Worm (Caenorhabditis elegans) whole organism, mixed stage, embryonic: ENCODE measurements around the gene zip-10.

ENCODE experiments used
- ceh-39 ChIP-seq: fragments of 150-350 bp; optimal IDR thresholded peaks from 2 replicates; lab custom pipeline; 2014; ENCODE audit warnings: missing biosample characterization, missing genetic modification characterization
- ceh-83 ChIP-seq: fragments of 200-800 bp; sonication (Bioruptor generic); optimal IDR thresholded peaks from 2 replicates; lab custom pipeline; 2018; ENCODE audit warnings: mild to moderate bottlenecking, missing genetic modification characterization, missing compliant biosample characterization
- ces-1 ChIP-seq: fragments of 150-350 bp; optimal IDR thresholded peaks from 2 replicates; lab custom pipeline; 2014; ENCODE audit warnings: missing biosample characterization, missing genetic modification reagents, missing genetic modification characterization
- cnd-1 ChIP-seq: fragments of 200-800 bp; sonication (Bioruptor generic); optimal IDR thresholded peaks from 2 replicates; lab custom pipeline; 2018; ENCODE audit warnings: mild to moderate bottlenecking, missing genetic modification characterization, missing compliant biosample characterization
- elt-1 ChIP-seq: sonication (generic microtip); optimal IDR thresholded peaks from 2 replicates; lab custom pipeline; 2017; ENCODE audit warnings: missing genetic modification characterization, mild to moderate bottlenecking, missing compliant biosample characterization, antibody characterized with exemption, moderate library complexity, borderline replicate concordance; ENCODE audit not compliant: insufficient read depth
- elt-3 ChIP-seq: fragments of 150-350 bp; optimal IDR thresholded peaks from 2 replicates; lab custom pipeline; 2014; ENCODE audit warnings: missing biosample characterization, missing genetic modification characterization
- lsy-2 ChIP-seq: fragments of 150-350 bp; optimal IDR thresholded peaks from 2 replicates; lab custom pipeline; 2014; ENCODE audit warnings: missing biosample characterization, missing genetic modification characterization
- nhr-28 ChIP-seq: fragments of 150-350 bp; optimal IDR thresholded peaks from 2 replicates; lab custom pipeline; 2014; ENCODE audit warnings: missing biosample characterization, missing genetic modification characterization
- pha-4 ChIP-seq: fragments of 150-350 bp; optimal IDR thresholded peaks from 2 replicates; lab custom pipeline; 2018; ENCODE audit warnings: missing biosample characterization, missing genetic modification reagents, missing genetic modification characterization
- unc-39 ChIP-seq: fragments of 150-350 bp; optimal IDR thresholded peaks from 2 replicates; lab custom pipeline; 2014; ENCODE audit warnings: missing biosample characterization, missing genetic modification characterization

ce11 chrV:11605227-11605626 is 45.3 kb downstream of the zip-10 start:
- TF ChIP-seq pha-4 (tag; lab: Kevin White, UChicago): no peak
- no peak for TF ChIP-seq elt-1 (tag; lab: Kevin White, UChicago)
- TF ChIP-seq lsy-2 (tag; lab: Kevin White, UChicago): no peak
- TF ChIP-seq nhr-28: no peak
- TF ChIP-seq unc-39: no peak
- no peak for TF ChIP-seq cnd-1 (tag; lab: Kevin White, UChicago)
- TF ChIP-seq ceh-39 (tag; lab: Kevin White, UChicago): no peak
- TF ChIP-seq ceh-83 (GFP tag; lab: Kevin White, UChicago): no peak
- TF ChIP-seq ces-1 (GFP tag; lab: Kevin White, UChicago): no peak
- TF ChIP-seq elt-3 (tag; lab: Kevin White, UChicago): no peak
